Worm (Caenorhabditis elegans) whole organism, L3 larva: ENCODE data around the gene F49E8.8.

Experiments used
- R02D3.7 ChIP-seq: fragments of 150-350 bp; optimal IDR thresholded peaks from 2 replicates; lab custom pipeline; 2014; ENCODE audit warnings: missing biosample characterization, missing genetic modification characterization
- ama-1 ChIP-seq: fragments of 150-350 bp; optimal IDR thresholded peaks from 2 replicates; lab custom pipeline; 2018
- ceh-16 ChIP-seq: sonication (generic microtip); optimal IDR thresholded peaks from 2 replicates; lab custom pipeline; 2017; ENCODE audit warnings: missing biosample characterization, missing genetic modification characterization
- ceh-82 ChIP-seq: fragments of 150-350 bp; optimal IDR thresholded peaks from 2 replicates; lab custom pipeline; 2014; ENCODE audit warnings: missing biosample characterization, missing genetic modification characterization
- ceh-9 ChIP-seq: sonication (generic microtip); optimal IDR thresholded peaks from 2 replicates; lab custom pipeline; 2018; ENCODE audit warnings: missing biosample characterization, missing genetic modification characterization
- daf-12 ChIP-seq: fragments of 150-350 bp; optimal IDR thresholded peaks from 2 replicates; lab custom pipeline; 2014; ENCODE audit warnings: missing biosample characterization, missing genetic modification reagents, missing genetic modification characterization
- egl-27 ChIP-seq: sonication (generic microtip); optimal IDR thresholded peaks from 4 replicates; lab custom pipeline; 2017; ENCODE audit warnings: missing biosample characterization, missing genetic modification reagents, missing genetic modification characterization
- egl-5 ChIP-seq: fragments of 150-350 bp; optimal IDR thresholded peaks from 2 replicates; lab custom pipeline; 2017; ENCODE audit warnings: missing biosample characterization, missing genetic modification reagents, missing genetic modification characterization, inconsistent platforms
- elt-1 ChIP-seq: fragments of 150-350 bp; optimal IDR thresholded peaks from 2 replicates; lab custom pipeline; 2014; ENCODE audit warnings: missing biosample characterization, missing genetic modification characterization
- elt-2 ChIP-seq: sonication (generic microtip); optimal IDR thresholded peaks from 2 replicates; lab custom pipeline; 2016; ENCODE audit warnings: missing genetic modification reagents, mild to moderate bottlenecking, missing genetic modification characterization, missing compliant biosample characterization
- elt-3 ChIP-seq, 3 experiments: fragments of 150-350 bp in 1 of 3; sonication (generic microtip) in 2 of 3; optimal IDR thresholded peaks; 2 replicates in 2 of 3; 4 replicates in 1 of 3; lab custom pipeline; 2014 to 2017; ENCODE audit warnings: missing biosample characterization in 3 of 3, missing genetic modification characterization in 3 of 3
- eor-1 ChIP-seq, 2 experiments: fragments of 150-350 bp; optimal IDR thresholded peaks; 2 replicates each; lab custom pipeline; 2014 to 2018; ENCODE audit warnings: missing biosample characterization in 2 of 2, missing genetic modification characterization in 2 of 2
- fkh-2 ChIP-seq: fragments of 150-350 bp; optimal IDR thresholded peaks from 2 replicates; lab custom pipeline; 2014; ENCODE audit warnings: missing biosample characterization, missing genetic modification reagents, missing genetic modification characterization
- fos-1 ChIP-seq: fragments of 150-350 bp; optimal IDR thresholded peaks from 2 replicates; lab custom pipeline; 2014; ENCODE audit warnings: missing biosample characterization, missing genetic modification characterization
- jun-1 ChIP-seq: fragments of 150-350 bp; optimal IDR thresholded peaks from 2 replicates; lab custom pipeline; 2014; ENCODE audit warnings: missing biosample characterization, missing genetic modification reagents, missing genetic modification characterization
- lin-15B ChIP-seq: fragments of 150-350 bp; optimal IDR thresholded peaks from 2 replicates; lab custom pipeline; 2014; ENCODE audit warnings: missing biosample characterization, missing genetic modification characterization
- lin-39 ChIP-seq: fragments of 150-350 bp; optimal IDR thresholded peaks from 2 replicates; lab custom pipeline; 2018; ENCODE audit warnings: missing biosample characterization, missing genetic modification reagents, missing genetic modification characterization
- lsy-12 ChIP-seq: sonication (generic microtip); optimal IDR thresholded peaks from 2 replicates; lab custom pipeline; 2016; ENCODE audit warnings: mild to moderate bottlenecking, missing genetic modification characterization, missing compliant biosample characterization
- mdl-1 ChIP-seq: fragments of 150-350 bp; optimal IDR thresholded peaks from 2 replicates; lab custom pipeline; 2014; ENCODE audit warnings: missing biosample characterization, missing genetic modification characterization
- nhr-23 ChIP-seq: fragments of 150-350 bp; optimal IDR thresholded peaks from 2 replicates; lab custom pipeline; 2014; ENCODE audit warnings: missing biosample characterization, missing genetic modification reagents, missing genetic modification characterization
- nhr-237 ChIP-seq: fragments of 150-350 bp; optimal IDR thresholded peaks from 2 replicates; lab custom pipeline; 2014; ENCODE audit warnings: missing biosample characterization, missing genetic modification characterization
- nhr-25 ChIP-seq: sonication (generic microtip); optimal IDR thresholded peaks from 2 replicates; lab custom pipeline; 2017; ENCODE audit warnings: missing biosample characterization, missing genetic modification characterization
- nhr-43 ChIP-seq: sonication (generic microtip); optimal IDR thresholded peaks from 2 replicates; lab custom pipeline; 2016; ENCODE audit warnings: mild to moderate bottlenecking, missing genetic modification characterization, missing compliant biosample characterization; ENCODE audit not compliant: poor library complexity, severe bottlenecking
- nhr-67 ChIP-seq: fragments of 150-350 bp; optimal IDR thresholded peaks from 2 replicates; lab custom pipeline; 2014; ENCODE audit warnings: missing biosample characterization, missing genetic modification characterization
- nhr-76 ChIP-seq: fragments of 150-350 bp; sonication (generic microtip); optimal IDR thresholded peaks from 5 replicates; lab custom pipeline; 2014; ENCODE audit warnings: missing biosample characterization, missing genetic modification characterization
- nhr-77 ChIP-seq: fragments of 150-350 bp; optimal IDR thresholded peaks from 2 replicates; lab custom pipeline; 2014; ENCODE audit warnings: missing biosample characterization, missing genetic modification characterization
- pha-4 ChIP-seq: fragments of 150-350 bp; optimal IDR thresholded peaks from 2 replicates; lab custom pipeline; 2014; ENCODE audit warnings: missing biosample characterization, missing genetic modification reagents, missing genetic modification characterization
- pqm-1 ChIP-seq: fragments of 150-350 bp; optimal IDR thresholded peaks from 2 replicates; lab custom pipeline; 2017; ENCODE audit warnings: missing biosample characterization, missing genetic modification characterization, inconsistent platforms
- sea-2 ChIP-seq: fragments of 150-350 bp; sonication (generic microtip); optimal IDR thresholded peaks from 4 replicates; lab custom pipeline; 2014; ENCODE audit warnings: missing biosample characterization, missing genetic modification reagents, missing genetic modification characterization
- tbx-2 ChIP-seq: sonication (generic microtip); optimal IDR thresholded peaks from 2 replicates; lab custom pipeline; 2016; ENCODE audit warnings: mild to moderate bottlenecking, missing genetic modification characterization, missing compliant biosample characterization
- unc-62 ChIP-seq: fragments of 150-350 bp; sonication (generic microtip); optimal IDR thresholded peaks from 4 replicates; lab custom pipeline; 2014; ENCODE audit warnings: missing biosample characterization, missing genetic modification reagents, missing genetic modification characterization
- ztf-11 ChIP-seq: fragments of 150-350 bp; optimal IDR thresholded peaks from 2 replicates; lab custom pipeline; 2014; ENCODE audit warnings: missing biosample characterization, missing genetic modification characterization
- ztf-4 ChIP-seq: fragments of 150-350 bp; optimal IDR thresholded peaks from 2 replicates; lab custom pipeline; 2014; ENCODE audit warnings: missing biosample characterization, missing genetic modification characterization

F49E8.8 gene

ce11 chrIV:7520841-7521240 is 35.6 kb upstream of the F49E8.8 start:
- peak; percentile 50 for TF ChIP-seq pqm-1
- TF ChIP-seq fkh-2: no peak
- TF ChIP-seq nhr-23 (tag; lab: Kevin White, UChicago): no peak
- TF ChIP-seq egl-5 (tag; lab: Kevin White, UChicago): no peak
- TF ChIP-seq elt-1 (tag; lab: Kevin White, UChicago): no peak
- no peak for TF ChIP-seq tbx-2 (tag; lab: Kevin White, UChicago)
- no peak for TF ChIP-seq ceh-16 (tag; lab: Kevin White, UChicago)
- no peak for TF ChIP-seq lsy-12 (tag; lab: Kevin White, UChicago)
- TF ChIP-seq lin-39 (tag; lab: Kevin White, UChicago): no peak
- no peak for TF ChIP-seq ama-1 (lab: Kevin White, UChicago)
- no peak for TF ChIP-seq daf-12 (tag; lab: Kevin White, UChicago)
- TF ChIP-seq nhr-67: no peak
- TF ChIP-seq pha-4: peak; percentile 48
- no peak for TF ChIP-seq unc-62 (GFP tag; lab: Kevin White, UChicago)
- no peak for TF ChIP-seq ceh-82 (tag; lab: Kevin White, UChicago)
- TF ChIP-seq nhr-76: no peak
- TF ChIP-seq nhr-43 (tag; lab: Kevin White, UChicago): no peak
- TF ChIP-seq ztf-4 (tag; lab: Kevin White, UChicago): no peak
- TF ChIP-seq fos-1: no peak
- no peak for TF ChIP-seq R02D3.7
- peak; percentile 65 for TF ChIP-seq elt-2 (tag; lab: Kevin White, UChicago)
- no peak for TF ChIP-seq nhr-237 (tag; lab: Kevin White, UChicago)
- no peak for TF ChIP-seq sea-2 (GFP tag; lab: Kevin White, UChicago)
- TF ChIP-seq, all 47 proteins: peak for 3

ce11 chrIV:7521591-7521990 is 34.8 kb upstream of the F49E8.8 start:
- TF ChIP-seq ama-1 (lab: Kevin White, UChicago): no peak
- no peak for TF ChIP-seq pha-4

ce11 chrIV:7523744-7524143 is 32.7 kb upstream of the F49E8.8 start:
- TF ChIP-seq daf-12 (tag; lab: Kevin White, UChicago) (no peak), ceh-82 (tag; lab: Kevin White, UChicago) (no peak), nhr-237 (tag; lab: Kevin White, UChicago) (no peak), lin-15B (tag; lab: Kevin White, UChicago) (no peak), egl-27 (tag; lab: Kevin White, UChicago) (no peak), ceh-9 (tag; lab: Kevin White, UChicago) (no peak), mdl-1 (tag; lab: Kevin White, UChicago) (no peak), pha-4 (peak; percentile 27)

- TF ChIP-seq pha-4: no peak
- TF ChIP-seq elt-1 (tag; lab: Kevin White, UChicago): no peak
- TF ChIP-seq nhr-25 (tag; lab: Kevin White, UChicago): peak; percentile 48
- TF ChIP-seq lin-39 (tag; lab: Kevin White, UChicago): no peak
- no peak for TF ChIP-seq nhr-67
- TF ChIP-seq ztf-11 (tag; lab: Kevin White, UChicago): no peak
- TF ChIP-seq elt-2 (tag; lab: Kevin White, UChicago): no peak
- TF ChIP-seq nhr-77: no peak
- no peak for TF ChIP-seq fos-1
- no peak for TF ChIP-seq sea-2 (GFP tag; lab: Kevin White, UChicago)
- TF ChIP-seq egl-5 (tag; lab: Kevin White, UChicago): peak; percentile 26
- no peak for TF ChIP-seq ceh-16 (tag; lab: Kevin White, UChicago)
- TF ChIP-seq nhr-237 (tag; lab: Kevin White, UChicago): no peak
These were observed 26.0 kb upstream of the F49E8.8 start for ce11 chrIV:7530226-7531070.

ce11 chrIV:7532360-7532759 is 24.1 kb upstream of the F49E8.8 start, which contains the start of gene R05G6.1:
Gene R05G6.1, plus strand, starts transcription at chrIV:7532660.
- no peak for TF ChIP-seq elt-3 (tag; optimal IDR thresholded peaks at IDR 0.05; lab: Kevin White, UChicago)
- TF ChIP-seq egl-27 (tag; lab: Kevin White, UChicago): no peak
- TF ChIP-seq egl-5 (tag; lab: Kevin White, UChicago): no peak
- no peak for TF ChIP-seq ama-1 (lab: Kevin White, UChicago)
- TF ChIP-seq jun-1: no peak
- no peak for TF ChIP-seq eor-1 (tag; optimal IDR thresholded peaks at IDR 0.05; lab: Kevin White, UChicago)
- no peak for TF ChIP-seq nhr-23 (tag; lab: Kevin White, UChicago)
- no peak for TF ChIP-seq daf-12 (tag; lab: Kevin White, UChicago)
